Worm (Caenorhabditis elegans) whole organism, young adult: ENCODE results near the gene dkf-2.

Source experiments
- B0019.2 ChIP-seq: fragments of 200-800 bp; sonication (Bioruptor generic); conservative IDR thresholded peaks from 2 replicates; pipeline ENCODE4 v1.3.6; 2022; ENCODE audit warnings: missing genetic modification reagents, missing genetic modification characterization, missing compliant biosample characterization
- D2030.7 ChIP-seq: fragments of 200-800 bp; sonication (Bioruptor generic); IDR thresholded peaks from 2 replicates; pipeline ENCODE4 v1.3.6; 2022; ENCODE audit warnings: missing genetic modification reagents, missing genetic modification characterization, missing compliant biosample characterization
- F22D6.2 ChIP-seq: sonication (generic microtip); optimal IDR thresholded peaks from 2 replicates; lab custom pipeline; 2016; ENCODE audit warnings: mild to moderate bottlenecking, missing genetic modification characterization, missing compliant biosample characterization
- F23B12.7 ChIP-seq: sonication (generic microtip); optimal IDR thresholded peaks from 2 replicates; lab custom pipeline; 2017; ENCODE audit warnings: missing genetic modification characterization, mild to moderate bottlenecking, missing compliant biosample characterization, antibody characterized with exemption, moderate library complexity; ENCODE audit not compliant: insufficient read depth
- F39B2.1 ChIP-seq: fragments of 200-800 bp; sonication (Bioruptor generic); IDR thresholded peaks from 2 replicates; pipeline ENCODE4 v1.3.6; 2022; ENCODE audit warnings: missing genetic modification reagents, missing genetic modification characterization, missing compliant biosample characterization
- F49E8.2 ChIP-seq: sonication (generic microtip); optimal IDR thresholded peaks from 3 replicates; lab custom pipeline; 2017; ENCODE audit warnings: missing genetic modification characterization, mild to moderate bottlenecking, missing compliant biosample characterization, antibody characterized with exemption, moderate library complexity; ENCODE audit not compliant: insufficient read depth
- F52B5.7 ChIP-seq: sonication (generic microtip); optimal IDR thresholded peaks from 2 replicates; lab custom pipeline; 2016; ENCODE audit warnings: mild to moderate bottlenecking, missing genetic modification characterization, missing compliant biosample characterization
- F55B11.4 ChIP-seq: sonication (generic microtip); optimal IDR thresholded peaks from 2 replicates; lab custom pipeline; 2016; ENCODE audit warnings: missing compliant biosample characterization, missing genetic modification characterization, borderline replicate concordance; ENCODE audit not compliant: insufficient read depth
- K12H6.12 ChIP-seq: fragments of 200-800 bp; sonication (Bioruptor generic); optimal IDR thresholded peaks from 2 replicates; lab custom pipeline; 2018; ENCODE audit warnings: mild to moderate bottlenecking, missing genetic modification characterization, missing compliant biosample characterization
- T07F8.4 ChIP-seq: sonication (generic microtip); optimal IDR thresholded peaks from 2 replicates; lab custom pipeline; 2016; ENCODE audit warnings: mild to moderate bottlenecking, missing genetic modification characterization, moderate library complexity, missing compliant biosample characterization
- Y56A3A.18 ChIP-seq: fragments of 200-800 bp; sonication (Bioruptor generic); IDR thresholded peaks from 2 replicates; pipeline ENCODE4 v1.3.6; 2022; ENCODE audit warnings: missing genetic modification reagents, missing genetic modification characterization, missing compliant biosample characterization
- Y67H2A.10 ChIP-seq: fragments of 200-800 bp; sonication (Bioruptor generic); conservative IDR thresholded peaks from 2 replicates; pipeline ENCODE4 v1.3.6; 2022; ENCODE audit warnings: missing genetic modification reagents, missing genetic modification characterization, missing compliant biosample characterization
- Y79H2A.3 ChIP-seq: fragments of 200-800 bp; sonication (Bioruptor generic); conservative IDR thresholded peaks from 2 replicates; pipeline ENCODE4 v1.3.6; 2022; ENCODE audit warnings: missing genetic modification reagents, missing genetic modification characterization, missing compliant biosample characterization
- aptf-2 ChIP-seq: fragments of 200-800 bp; sonication (Bioruptor generic); conservative IDR thresholded peaks from 2 replicates; pipeline ENCODE4 v1.3.6; 2022; ENCODE audit warnings: missing genetic modification reagents, missing genetic modification characterization, missing compliant biosample characterization
- cebp-2 ChIP-seq: fragments of 200-800 bp; sonication (Bioruptor generic); IDR thresholded peaks from 2 replicates; pipeline ENCODE4 v1.3.6; 2022; ENCODE audit warnings: missing genetic modification characterization, missing compliant biosample characterization
- ceh-58 ChIP-seq: fragments of 200-800 bp; sonication (Bioruptor generic); IDR thresholded peaks from 2 replicates; pipeline ENCODE4 v1.3.6; 2022; ENCODE audit warnings: missing genetic modification characterization, missing compliant biosample characterization
- chd-7 ChIP-seq: sonication (generic microtip); optimal IDR thresholded peaks from 2 replicates; lab custom pipeline; 2016; ENCODE audit warnings: mild to moderate bottlenecking, missing genetic modification characterization, moderate library complexity, missing compliant biosample characterization
- dpl-1 ChIP-seq: fragments of 150-350 bp; optimal IDR thresholded peaks from 2 replicates; lab custom pipeline; 2014; ENCODE audit warnings: missing biosample characterization, missing genetic modification reagents, missing genetic modification characterization
- efl-1 ChIP-seq: fragments of 150-350 bp; optimal IDR thresholded peaks from 2 replicates; lab custom pipeline; 2014; ENCODE audit warnings: missing biosample characterization, missing genetic modification reagents, missing genetic modification characterization
- egrh-3 ChIP-seq: fragments of 200-800 bp; sonication (Bioruptor generic); IDR thresholded peaks from 2 replicates; pipeline ENCODE4 v1.3.6; 2022; ENCODE audit warnings: missing genetic modification reagents, missing genetic modification characterization, missing compliant biosample characterization
- him-1 ChIP-seq: sonication (generic microtip); optimal IDR thresholded peaks from 2 replicates; lab custom pipeline; 2016; ENCODE audit warnings: missing genotype, missing genetic modification reagents, missing genetic modification characterization, missing compliant biosample characterization
- hlh-12 ChIP-seq: sonication (generic microtip); optimal IDR thresholded peaks from 2 replicates; lab custom pipeline; 2016; ENCODE audit warnings: missing genetic modification characterization, missing compliant biosample characterization
- hrde-1 ChIP-seq: sonication (generic microtip); optimal IDR thresholded peaks from 2 replicates; lab custom pipeline; 2016; ENCODE audit warnings: missing genetic modification characterization, mild to moderate bottlenecking, missing compliant biosample characterization, moderate library complexity, missing genotype, missing genetic modification reagents, borderline replicate concordance
- hsf-1 ChIP-seq: fragments of 200-800 bp; sonication (Bioruptor generic); IDR thresholded peaks from 2 replicates; pipeline ENCODE4 v1.3.6; 2022; ENCODE audit warnings: missing genetic modification reagents, missing genetic modification characterization, missing compliant biosample characterization
- lin-26 ChIP-seq: fragments of 200-800 bp; sonication (Bioruptor generic); IDR thresholded peaks from 2 replicates; pipeline ENCODE4 v1.3.6; 2022; ENCODE audit warnings: missing genetic modification reagents, missing genetic modification characterization, missing compliant biosample characterization
- lin-54 ChIP-seq: fragments of 200-800 bp; sonication (Bioruptor generic); optimal IDR thresholded peaks from 2 replicates; lab custom pipeline; 2018; ENCODE audit warnings: mild to moderate bottlenecking, missing genetic modification characterization, missing compliant biosample characterization
- madf-6 ChIP-seq: fragments of 200-800 bp; sonication (Bioruptor generic); IDR thresholded peaks from 2 replicates; pipeline ENCODE4 v1.3.6; 2022; ENCODE audit warnings: missing genetic modification reagents, missing genetic modification characterization, missing compliant biosample characterization
- madf-8 ChIP-seq: fragments of 200-800 bp; sonication (Bioruptor generic); conservative IDR thresholded peaks from 2 replicates; pipeline ENCODE4 v1.3.6; 2022; ENCODE audit warnings: missing genetic modification reagents, missing genetic modification characterization, missing compliant biosample characterization
- mcd-1 ChIP-seq: fragments of 200-800 bp; sonication (Bioruptor generic); IDR thresholded peaks from 2 replicates; pipeline ENCODE4 v1.3.6; 2022; ENCODE audit warnings: missing genetic modification reagents, missing genetic modification characterization, missing compliant biosample characterization
- mxl-1 ChIP-seq: sonication (generic microtip); optimal IDR thresholded peaks from 2 replicates; lab custom pipeline; 2016; ENCODE audit warnings: missing genetic modification characterization, missing compliant biosample characterization
- nhr-179 ChIP-seq: sonication (generic microtip); optimal IDR thresholded peaks from 2 replicates; lab custom pipeline; 2016; ENCODE audit warnings: mild to moderate bottlenecking, missing genetic modification characterization, missing compliant biosample characterization
- nhr-27 ChIP-seq: fragments of 200-800 bp; sonication (Bioruptor generic); optimal IDR thresholded peaks from 2 replicates; lab custom pipeline; 2018; ENCODE audit warnings: mild to moderate bottlenecking, missing genetic modification characterization, moderate library complexity, missing compliant biosample characterization
- pbrm-1 ChIP-seq: fragments of 200-800 bp; sonication (Bioruptor generic); IDR thresholded peaks from 2 replicates; pipeline ENCODE4 v1.3.6; 2022; ENCODE audit warnings: missing genetic modification reagents, missing genetic modification characterization, missing compliant biosample characterization
- rcor-1 ChIP-seq: fragments of 200-800 bp; sonication (Bioruptor generic); IDR thresholded peaks from 2 replicates; pipeline ENCODE4 v1.3.6; 2022; ENCODE audit warnings: missing genetic modification reagents, missing genetic modification characterization, missing compliant biosample characterization
- sdz-38 ChIP-seq: sonication (generic microtip); optimal IDR thresholded peaks from 2 replicates; lab custom pipeline; 2016; ENCODE audit warnings: missing genotype, missing genetic modification characterization, missing compliant biosample characterization
- snpc-1.1 ChIP-seq: sonication (generic microtip); optimal IDR thresholded peaks from 2 replicates; lab custom pipeline; 2017; ENCODE audit warnings: missing genetic modification characterization, mild to moderate bottlenecking, missing compliant biosample characterization, antibody characterized with exemption, moderate library complexity, missing genotype, missing genetic modification reagents; ENCODE audit not compliant: insufficient read depth
- somi-1 ChIP-seq: fragments of 200-800 bp; sonication (Bioruptor generic); optimal IDR thresholded peaks from 2 replicates; lab custom pipeline; 2018; ENCODE audit warnings: mild to moderate bottlenecking, missing genetic modification characterization, missing compliant biosample characterization
- unc-130 ChIP-seq: sonication (generic microtip); optimal IDR thresholded peaks from 2 replicates; lab custom pipeline; 2016; ENCODE audit warnings: missing genetic modification reagents, missing genetic modification characterization, missing compliant biosample characterization
- ztf-25 ChIP-seq: fragments of 200-800 bp; sonication (Bioruptor generic); IDR thresholded peaks from 2 replicates; pipeline ENCODE4 v1.3.6; 2022; ENCODE audit warnings: missing genetic modification reagents, missing genetic modification characterization, missing compliant biosample characterization
- ztf-26 ChIP-seq: sonication (generic microtip); optimal IDR thresholded peaks from 2 replicates; lab custom pipeline; 2017; ENCODE audit warnings: missing genetic modification characterization, missing compliant biosample characterization
- ztf-6 ChIP-seq: fragments of 200-800 bp; sonication (Bioruptor generic); IDR thresholded peaks from 2 replicates; pipeline ENCODE4 v1.3.6; 2022; ENCODE audit warnings: missing genetic modification reagents, missing genetic modification characterization, missing compliant biosample characterization

The dkf-2 gene

ce11 chrV:16726915-16727314, 20.5 kb upstream of the dkf-2 start, which contains the start of gene T25E12.14:
T25E12.14 (plus strand) TSS chrV:16727215.
- TF ChIP-seq nhr-179 (tag; lab: Kevin White, UChicago) (no peak), egrh-3 (GFP tag; lab: Robert Waterston, UW) (no peak), madf-6 (GFP tag; lab: Robert Waterston, UW) (no peak), pbrm-1 (no peak), Y67H2A.10 (GFP tag; lab: Robert Waterston, UW) (no peak)
- TF ChIP-seq, all 124 proteins: peak for 0

- TF ChIP-seq madf-8: no peak
- no peak for TF ChIP-seq F52B5.7 (tag; lab: Kevin White, UChicago)
- TF ChIP-seq rcor-1 (GFP tag; lab: Robert Waterston, UW): no peak
- no peak for TF ChIP-seq unc-130 (GFP tag; lab: Kevin White, UChicago)
- no peak for TF ChIP-seq F22D6.2 (tag; lab: Kevin White, UChicago)
- TF ChIP-seq dpl-1 (GFP tag; lab: Kevin White, UChicago): no peak
- TF ChIP-seq ztf-6 (GFP tag; lab: Robert Waterston, UW): no peak
- no peak for TF ChIP-seq chd-7
These were observed 19.0 kb upstream of the dkf-2 start, which contains the start of gene fbxa-127 for ce11 chrV:16728431-16728830. fbxa-127 (plus strand) TSS chrV:16728731.

ce11 chrV:16729961-16730360, 17.5 kb upstream of the dkf-2 start, which contains the start of gene srz-99:
srz-99 (plus strand) TSS chrV:16730261.
- no peak for TF ChIP-seq F55B11.4
- TF ChIP-seq hlh-12 (tag; lab: Kevin White, UChicago): no peak
- TF ChIP-seq nhr-27 (tag; lab: Kevin White, UChicago): no peak
- no peak for TF ChIP-seq Y79H2A.3 (GFP tag; lab: Robert Waterston, UW)
- no peak for TF ChIP-seq ceh-58 (GFP tag; lab: Robert Waterston, UW)
- TF ChIP-seq lin-54 (GFP tag; lab: Kevin White, UChicago): no peak
- TF ChIP-seq lin-26 (GFP tag; lab: Robert Waterston, UW): no peak
- no peak for TF ChIP-seq F23B12.7 (tag; lab: Kevin White, UChicago)
- no peak for TF ChIP-seq him-1 (tag; lab: Kevin White, UChicago)
- TF ChIP-seq ztf-26: no peak
- no peak for TF ChIP-seq B0019.2
- no peak for TF ChIP-seq somi-1 (GFP tag; lab: Kevin White, UChicago)
- TF ChIP-seq Y67H2A.10 (GFP tag; lab: Robert Waterston, UW): no peak
- no peak for TF ChIP-seq ztf-25
- TF ChIP-seq cebp-2 (GFP tag; lab: Robert Waterston, UW): no peak
- TF ChIP-seq F39B2.1 (GFP tag; lab: Robert Waterston, UW): no peak
- no peak for TF ChIP-seq efl-1
- no peak for TF ChIP-seq hsf-1
- no peak for TF ChIP-seq hrde-1 (tag; lab: Kevin White, UChicago)

- TF ChIP-seq snpc-1.1 (tag; lab: Kevin White, UChicago) (no peak), nhr-179 (tag; lab: Kevin White, UChicago) (no peak), ztf-26 (no peak), aptf-2 (GFP tag; lab: Robert Waterston, UW) (no peak), lin-26 (GFP tag; lab: Robert Waterston, UW) (no peak), D2030.7 (no peak), mxl-1 (tag; lab: Kevin White, UChicago) (no peak), mcd-1 (GFP tag; lab: Robert Waterston, UW) (no peak), F49E8.2 (tag; lab: Kevin White, UChicago) (no peak), T07F8.4 (tag; lab: Kevin White, UChicago) (no peak), lin-54 (GFP tag; lab: Kevin White, UChicago) (no peak), efl-1 (no peak), K12H6.12 (tag; lab: Kevin White, UChicago) (no peak), sdz-38 (tag; lab: Kevin White, UChicago) (no peak), Y56A3A.18 (GFP tag; lab: Robert Waterston, UW) (no peak)
- TF ChIP-seq, all 124 proteins: peak for 0
These were observed 15.8 kb upstream of the dkf-2 start, which contains the start of gene srz-100 for ce11 chrV:16731600-16731999. srz-100 (plus strand) TSS chrV:16731900.
